Worm (Caenorhabditis elegans) whole organism, late embryonic: ENCODE measurements around the gene F54D12.10.

Experiments
- ama-1 ChIP-seq: fragments of 150-350 bp; optimal IDR thresholded peaks from 2 replicates; lab custom pipeline; 2014
- ceh-34 ChIP-seq: sonication (generic microtip); optimal IDR thresholded peaks from 2 replicates; lab custom pipeline; 2016; ENCODE audit warnings: mild to moderate bottlenecking, missing genetic modification characterization, missing compliant biosample characterization
- che-1 ChIP-seq: sonication (generic microtip); optimal IDR thresholded peaks from 2 replicates; lab custom pipeline; 2016; ENCODE audit warnings: mild to moderate bottlenecking, missing genetic modification characterization, missing compliant biosample characterization
- dve-1 ChIP-seq: sonication (generic microtip); optimal IDR thresholded peaks from 2 replicates; lab custom pipeline; 2017; ENCODE audit warnings: antibody characterized with exemption, mild to moderate bottlenecking, missing genetic modification characterization, missing compliant biosample characterization
- ets-4 ChIP-seq: sonication (generic microtip); optimal IDR thresholded peaks from 2 replicates; lab custom pipeline; 2016; ENCODE audit warnings: missing genetic modification characterization, missing compliant biosample characterization
- fkh-6 ChIP-seq: sonication (generic microtip); optimal IDR thresholded peaks from 2 replicates; lab custom pipeline; 2016; ENCODE audit warnings: missing genetic modification characterization, missing compliant biosample characterization
- hlh-15 ChIP-seq: sonication (generic microtip); optimal IDR thresholded peaks from 2 replicates; lab custom pipeline; 2016; ENCODE audit warnings: missing genetic modification characterization, missing compliant biosample characterization
- nhr-11 ChIP-seq: fragments of 150-350 bp; optimal IDR thresholded peaks from 2 replicates; lab custom pipeline; 2014; ENCODE audit warnings: missing biosample characterization, missing genetic modification characterization
- pag-3 ChIP-seq: sonication (generic microtip); optimal IDR thresholded peaks from 2 replicates; lab custom pipeline; 2016; ENCODE audit warnings: missing compliant biosample characterization, missing genetic modification characterization, borderline replicate concordance
- pros-1 ChIP-seq: fragments of 150-350 bp; optimal IDR thresholded peaks from 2 replicates; lab custom pipeline; 2014; ENCODE audit warnings: missing biosample characterization, missing genetic modification reagents, missing genetic modification characterization
- sox-4 ChIP-seq: sonication (generic microtip); optimal IDR thresholded peaks from 2 replicates; lab custom pipeline; 2017; ENCODE audit warnings: mild to moderate bottlenecking, missing genetic modification characterization, inconsistent platforms, missing compliant biosample characterization
- tbx-2 ChIP-seq: sonication (generic microtip); optimal IDR thresholded peaks from 2 replicates; lab custom pipeline; 2016; ENCODE audit warnings: missing genetic modification characterization, missing compliant biosample characterization
- zip-5 ChIP-seq: sonication (generic microtip); optimal IDR thresholded peaks from 2 replicates; lab custom pipeline; 2016; ENCODE audit warnings: missing genetic modification characterization, missing compliant biosample characterization

DNA sequence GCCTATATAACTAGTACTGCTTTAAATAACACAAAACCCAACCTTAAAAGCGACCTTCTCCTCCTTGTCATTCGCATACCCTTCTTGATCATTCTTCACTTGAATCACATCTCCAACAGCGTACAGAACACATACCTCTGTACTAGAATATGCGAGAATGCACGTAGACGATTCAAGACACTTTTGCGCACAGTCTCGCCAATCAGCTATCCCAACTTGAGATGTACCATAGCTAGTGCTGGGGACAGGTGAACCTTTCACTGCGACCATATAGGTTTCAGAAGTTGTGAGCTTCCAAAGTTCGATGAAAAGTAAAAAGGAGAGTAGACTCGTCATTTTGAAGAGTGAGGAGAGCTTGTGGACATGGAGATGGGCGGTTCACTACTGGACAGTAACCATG, 19.5 kb upstream of the F54D12.10 start, which contains the start of gene F54D12.8:
- no peak for TF ChIP-seq pag-3 (tag; lab: Kevin White, UChicago)
- TF ChIP-seq nhr-11 (tag; lab: Kevin White, UChicago): no peak
- no peak for TF ChIP-seq hlh-15 (tag; lab: Kevin White, UChicago)
- no peak for TF ChIP-seq dve-1
- no peak for TF ChIP-seq tbx-2 (tag; lab: Kevin White, UChicago)
- TF ChIP-seq fkh-6: no peak
- TF ChIP-seq sox-4 (tag; lab: Kevin White, UChicago): no peak
- no peak for TF ChIP-seq ets-4 (tag; lab: Kevin White, UChicago)
- no peak for TF ChIP-seq pros-1
- no peak for TF ChIP-seq che-1
- TF ChIP-seq ama-1 (lab: Kevin White, UChicago): no peak
- TF ChIP-seq ceh-34 (tag; lab: Kevin White, UChicago): no peak
- no peak for TF ChIP-seq zip-5 (tag; lab: Kevin White, UChicago)
